Worm (Caenorhabditis elegans) whole organism, late embryonic: ENCODE measurements around the gene F33G12.3.

Experiments used
- ama-1 ChIP-seq: fragments of 150-350 bp; optimal IDR thresholded peaks from 2 replicates; lab custom pipeline; 2014
- ceh-18 ChIP-seq: sonication (generic microtip); optimal IDR thresholded peaks from 2 replicates; lab custom pipeline; 2016; ENCODE audit warnings: missing genetic modification characterization, missing compliant biosample characterization
- ceh-34 ChIP-seq: sonication (generic microtip); optimal IDR thresholded peaks from 2 replicates; lab custom pipeline; 2016; ENCODE audit warnings: mild to moderate bottlenecking, missing genetic modification characterization, missing compliant biosample characterization
- ceh-6 ChIP-seq: fragments of 200-800 bp; sonication (Bioruptor generic); optimal IDR thresholded peaks from 2 replicates; lab custom pipeline; 2018; ENCODE audit warnings: mild to moderate bottlenecking, missing genetic modification characterization, missing compliant biosample characterization
- ets-4 ChIP-seq: sonication (generic microtip); optimal IDR thresholded peaks from 2 replicates; lab custom pipeline; 2016; ENCODE audit warnings: missing genetic modification characterization, missing compliant biosample characterization
- fkh-10 ChIP-seq: fragments of 150-350 bp; optimal IDR thresholded peaks from 2 replicates; lab custom pipeline; 2014; ENCODE audit warnings: missing biosample characterization, missing genetic modification reagents, missing genetic modification characterization
- hlh-13 ChIP-seq: fragments of 200-800 bp; sonication (Bioruptor generic); optimal IDR thresholded peaks from 2 replicates; lab custom pipeline; 2018; ENCODE audit warnings: mild to moderate bottlenecking, missing genetic modification characterization, missing compliant biosample characterization
- pat-9 ChIP-seq: fragments of 200-800 bp; sonication (Bioruptor generic); optimal IDR thresholded peaks from 2 replicates; lab custom pipeline; 2018; ENCODE audit warnings: mild to moderate bottlenecking, missing genetic modification characterization, moderate library complexity, missing compliant biosample characterization
- tbx-7 ChIP-seq: sonication (generic microtip); optimal IDR thresholded peaks from 2 replicates; lab custom pipeline; 2016; ENCODE audit warnings: missing genotype, missing genetic modification characterization, missing compliant biosample characterization
- zip-5 ChIP-seq: sonication (generic microtip); optimal IDR thresholded peaks from 2 replicates; lab custom pipeline; 2016; ENCODE audit warnings: missing genetic modification characterization, missing compliant biosample characterization

DNA sequence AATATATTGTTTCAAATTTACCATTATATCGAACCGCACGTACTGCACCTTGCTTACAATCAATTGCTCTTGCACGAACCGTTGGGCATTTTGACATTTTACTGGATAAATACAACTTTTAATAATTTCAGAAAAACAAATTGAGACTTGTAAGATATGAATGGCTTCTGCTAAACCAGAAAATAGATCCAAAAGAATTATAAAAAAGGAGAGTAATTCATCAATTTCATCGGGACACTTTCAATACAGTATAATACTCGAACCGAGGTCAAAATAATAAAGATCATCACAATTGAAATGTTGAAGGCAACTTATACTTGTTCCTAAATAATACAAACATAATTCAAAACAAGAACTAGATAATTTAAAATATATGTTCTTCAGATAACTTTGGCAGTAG is 2.2 kb downstream of the F33G12.3 start, which contains the start of gene wdr-83:
- no peak for TF ChIP-seq ceh-6 (GFP tag; lab: Kevin White, UChicago)
- no peak for TF ChIP-seq ceh-18
- TF ChIP-seq ets-4 (tag; lab: Kevin White, UChicago) = no peak
- TF ChIP-seq hlh-13 (GFP tag; lab: Kevin White, UChicago) = no peak
- no peak for TF ChIP-seq ama-1 (lab: Kevin White, UChicago)
- TF ChIP-seq pat-9 (tag; lab: Kevin White, UChicago) = no peak
- TF ChIP-seq tbx-7 (tag; lab: Kevin White, UChicago) = no peak
- TF ChIP-seq fkh-10 (GFP tag; lab: Kevin White, UChicago) = no peak
- no peak for TF ChIP-seq ceh-34 (tag; lab: Kevin White, UChicago)
- TF ChIP-seq zip-5 (tag; lab: Kevin White, UChicago) = no peak
